Worm (Caenorhabditis elegans) whole organism, midembryonic: ENCODE results near the gene F09G8.5.

Experiments used
- klf-2 ChIP-seq: fragments of 200-800 bp; sonication (Bioruptor generic); conservative IDR thresholded peaks from 2 replicates; pipeline ENCODE4 v1.3.6; 2022; ENCODE audit warnings: missing genetic modification reagents, missing genetic modification characterization, missing compliant biosample characterization
- med-1 ChIP-seq: sonication (generic microtip); optimal IDR thresholded peaks from 2 replicates; lab custom pipeline; 2017; ENCODE audit warnings: missing genetic modification characterization, mild to moderate bottlenecking, missing compliant biosample characterization, antibody characterized with exemption, missing genetic modification reagents; ENCODE audit not compliant: insufficient read depth
- ref-1 ChIP-seq: fragments of 200-800 bp; sonication (Bioruptor generic); conservative IDR thresholded peaks from 2 replicates; pipeline ENCODE4 v1.3.6; 2022; ENCODE audit warnings: missing genetic modification reagents, missing genetic modification characterization, missing compliant biosample characterization
- ztf-23 ChIP-seq: fragments of 200-800 bp; sonication (Bioruptor generic); IDR thresholded peaks from 2 replicates; pipeline ENCODE4 v1.3.6; 2022; ENCODE audit warnings: missing genetic modification reagents, missing genetic modification characterization, missing compliant biosample characterization

DNA sequence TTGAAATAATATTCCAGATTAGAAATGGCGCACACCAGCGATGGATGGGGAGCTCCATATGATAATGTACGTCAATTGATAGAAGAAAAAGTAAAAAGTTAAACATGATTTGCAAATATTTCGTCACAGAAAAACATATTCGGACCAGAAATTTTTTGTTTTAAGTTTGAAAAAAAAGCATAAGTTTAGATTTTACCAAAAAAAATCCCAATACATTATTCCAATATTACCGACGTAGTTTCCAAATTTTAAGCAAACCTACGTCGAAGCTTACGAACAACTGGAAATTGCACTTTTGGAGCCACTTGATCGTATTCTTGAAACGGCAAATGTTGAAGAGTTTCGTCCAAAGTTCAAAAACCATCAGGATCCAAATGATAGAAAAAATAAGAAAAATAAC is 22.1 kb upstream of the F09G8.5 start, which contains the start of gene henn-1:
- TF ChIP-seq klf-2 (GFP tag; lab: Robert Waterston, UW) = no peak
- TF ChIP-seq ref-1 (GFP tag; lab: Robert Waterston, UW) = no peak
- no peak for TF ChIP-seq med-1
- no peak for TF ChIP-seq ztf-23 (GFP tag; lab: Robert Waterston, UW)
